Fruit fly (Drosophila melanogaster): ENCODE measurements around the gene CG13004.

CG13004 gene

DNA sequence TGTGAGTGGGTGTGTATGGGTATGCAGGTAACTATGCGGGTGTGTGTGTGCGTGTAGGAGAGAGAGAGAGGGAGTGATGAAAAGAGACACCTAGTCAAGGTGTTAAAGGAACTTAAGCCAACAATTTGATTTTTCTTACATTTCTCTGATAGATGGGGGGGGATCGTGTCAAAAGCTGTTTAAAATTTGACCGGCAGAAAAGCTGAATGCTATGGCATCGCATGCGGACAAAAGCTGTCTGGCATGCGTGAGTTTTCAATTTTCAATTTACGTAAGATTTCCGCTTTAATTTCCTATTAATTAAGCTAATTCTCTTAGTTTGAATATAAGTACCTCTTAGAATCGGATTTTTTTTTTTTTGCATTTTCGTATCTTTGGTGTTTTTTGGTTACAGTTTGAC lies 4.6 kb upstream of the CG13004 start (continued):
- no peak for TF ChIP-seq CG17829 (tag; optimal IDR thresholded peaks at IDR 0.05)
- TF ChIP-seq CG14965 (GFP tag; optimal IDR thresholded peaks at IDR 0.05; ENCODE audit: borderline replicate concordance) = no peak
- peak; percentile 14; the same call in 1 of the 4 replicates for TF ChIP-seq Gug (GFP tag; IDR thresholded peaks at IDR 0.05)
- peak; percentile 0 for TF ChIP-seq CHES-1-like (GFP tag; optimal IDR thresholded peaks at IDR 0.05)
- TF ChIP-seq tna (GFP tag; IDR thresholded peaks at IDR 0.05; ENCODE audit: partially characterized antibody) = no peak
- no peak for TF ChIP-seq CG5180 (GFP tag; optimal IDR thresholded peaks at IDR 0.05)
- no peak for TF ChIP-seq Hand (GFP tag; optimal IDR thresholded peaks at IDR 0.05)
- no peak for TF ChIP-seq CG2712 (tag; optimal IDR thresholded peaks at IDR 0.05)
- TF ChIP-seq ERR (GFP tag; optimal IDR thresholded peaks at IDR 0.05) = no peak
- TF ChIP-seq al (GFP tag; IDR thresholded peaks at IDR 0.05) = no peak
- no peak for TF ChIP-seq CG2889 (GFP tag; IDR thresholded peaks at IDR 0.05)
- TF ChIP-seq CG10366 (GFP tag; IDR thresholded peaks at IDR 0.05) = peak; percentile 12; the same call in 1 of the 2 replicates
- peak; percentile 52 for TF ChIP-seq sens (GFP tag)
- no peak for TF ChIP-seq wdn (GFP tag; IDR thresholded peaks at IDR 0.05)
- peak; percentile 55 for TF ChIP-seq Rfx (GFP tag; IDR thresholded peaks at IDR 0.05)
- TF ChIP-seq CG6813 (GFP tag; optimal IDR thresholded peaks at IDR 0.05) = no peak
- 0 out of 2 replicates have a peak, but pooled peaks have one; percentile 12 for TF ChIP-seq CG14014 (GFP tag; IDR thresholded peaks at IDR 0.05)
- no peak for TF ChIP-seq CG30431 (GFP tag; optimal IDR thresholded peaks at IDR 0.05)
- no peak for TF ChIP-seq CG10431 (GFP tag; optimal IDR thresholded peaks at IDR 0.05)
- TF ChIP-seq CG8944 (GFP tag; optimal IDR thresholded peaks at IDR 0.05) = peak; percentile 18
- TF ChIP-seq shn (GFP tag; optimal IDR thresholded peaks at IDR 0.05) = no peak
- TF ChIP-seq eve (GFP tag; optimal IDR thresholded peaks at IDR 0.05) = no peak
- TF ChIP-seq CG34224 (GFP tag; IDR thresholded peaks at IDR 0.05; ENCODE audit: partially characterized antibody) = no peak
- TF ChIP-seq E2f1 (GFP tag; IDR thresholded peaks at IDR 0.05) = no peak
- TF ChIP-seq CG13775 (GFP tag; optimal IDR thresholded peaks at IDR 0.05) = no peak
- no peak for TF ChIP-seq usp (GFP tag; optimal IDR thresholded peaks at IDR 0.05)
- no peak for TF ChIP-seq gcm (GFP tag; optimal IDR thresholded peaks at IDR 0.05)
- TF ChIP-seq ac (GFP tag; optimal IDR thresholded peaks at IDR 0.05) = no peak
- TF ChIP-seq CG17361 (GFP tag; IDR thresholded peaks at IDR 0.05) = no peak
- TF ChIP-seq CG17385 (GFP tag; optimal IDR thresholded peaks at IDR 0.05) = no peak
- TF ChIP-seq gfzf (GFP tag; optimal IDR thresholded peaks at IDR 0.05) = peak; percentile 9
- no peak for TF ChIP-seq CG32772 (GFP tag; IDR thresholded peaks at IDR 0.05)
- TF ChIP-seq CG12155 (GFP tag; optimal IDR thresholded peaks at IDR 0.05) = no peak
- TF ChIP-seq Asciz (GFP tag; optimal IDR thresholded peaks at IDR 0.05) = no peak
- TF ChIP-seq Hey (tag; optimal IDR thresholded peaks at IDR 0.05) = no peak
- peak; percentile 42; the same call in 2 of the 3 replicates for TF ChIP-seq row (GFP tag; IDR thresholded peaks at IDR 0.05)
- TF ChIP-seq salm (tag; optimal IDR thresholded peaks at IDR 0.05) = no peak
- no peak for TF ChIP-seq CG34376 (GFP tag; optimal IDR thresholded peaks at IDR 0.05)
- no peak for TF ChIP-seq Ada2b (GFP tag; IDR thresholded peaks at IDR 0.05)
- TF ChIP-seq CG17186 (GFP tag; optimal IDR thresholded peaks at IDR 0.05) = no peak
- no peak for TF ChIP-seq CG1529 (GFP tag; optimal IDR thresholded peaks at IDR 0.05)
- TF ChIP-seq repo (GFP tag; optimal IDR thresholded peaks at IDR 0.05) = no peak
- no peak for TF ChIP-seq crc (GFP tag; optimal IDR thresholded peaks at IDR 0.05)
- TF ChIP-seq Atf-2 (GFP tag; optimal IDR thresholded peaks at IDR 0.05) = no peak
- TF ChIP-seq grn (GFP tag; optimal IDR thresholded peaks at IDR 0.05) = no peak
- no peak for TF ChIP-seq chm (GFP tag; IDR thresholded peaks at IDR 0.05)
- TF ChIP-seq pnt (GFP tag; optimal IDR thresholded peaks at IDR 0.05) = peak; percentile 0
- no peak for TF ChIP-seq schlank (tag; optimal IDR thresholded peaks at IDR 0.05)
- TF ChIP-seq Hr51 (GFP tag; optimal IDR thresholded peaks at IDR 0.05) = no peak
- no peak for TF ChIP-seq Kr (GFP tag; optimal IDR thresholded peaks at IDR 0.05)
- TF ChIP-seq CG9437 (GFP tag; optimal IDR thresholded peaks at IDR 0.05) = peak; percentile 39
- no peak for TF ChIP-seq Atf3 (GFP tag; optimal IDR thresholded peaks at IDR 0.05)

All from whole organism, embryonic.